Fruit fly (Drosophila melanogaster) whole organism, embryonic: ENCODE results near the gene CG13838.
A peak's percentile ranks its signal among the peaks of the same experiment; 100 is the strongest.

Source experiments
- BEAF-32 ChIP-seq: fragments of 200-800 bp; sonication (Bioruptor generic); optimal IDR thresholded peaks from 3 replicates; lab custom pipeline; 2017; ENCODE audit warnings: missing biosample characterization, missing genetic modification characterization, mild to moderate bottlenecking, moderate library complexity, missing genetic modification reagents
- CG10321 ChIP-seq: fragments of 200-800 bp; sonication (Bioruptor generic); IDR thresholded peaks from 2 replicates; pipeline ENCODE4 v1.3.6; 2022; ENCODE audit warnings: missing biosample characterization, missing genetic modification characterization
- CG10366 ChIP-seq: fragments of 200-800 bp; sonication (Bioruptor generic); IDR thresholded peaks from 2 replicates; pipeline ENCODE4 v1.3.6; 2022; ENCODE audit warnings: missing biosample characterization, missing genetic modification characterization
- CG12219 ChIP-seq: fragments of 200-800 bp; sonication (Bioruptor generic); optimal IDR thresholded peaks from 3 replicates; lab custom pipeline; 2018; ENCODE audit warnings: missing biosample characterization, mild to moderate bottlenecking, missing genetic modification characterization
- CG1233 ChIP-seq: fragments of 200-800 bp; sonication (Bioruptor generic); optimal IDR thresholded peaks from 4 replicates; lab custom pipeline; 2018; ENCODE audit warnings: missing biosample characterization, mild to moderate bottlenecking, missing genetic modification characterization
- CG13296 ChIP-seq: fragments of 200-800 bp; sonication (Bioruptor generic); optimal IDR thresholded peaks from 3 replicates; lab custom pipeline; 2018; ENCODE audit warnings: missing biosample characterization, mild to moderate bottlenecking, missing genetic modification characterization
- CG14667 ChIP-seq: fragments of 200-800 bp; sonication (Bioruptor generic); IDR thresholded peaks from 2 replicates; pipeline ENCODE4 v1.3.6; 2022; ENCODE audit warnings: missing biosample characterization, missing genetic modification characterization
- CG14710 ChIP-seq: fragments of 200-800 bp; sonication (Bioruptor generic); optimal IDR thresholded peaks from 3 replicates; lab custom pipeline; 2019; ENCODE audit warnings: missing biosample characterization, mild to moderate bottlenecking, missing genetic modification characterization, moderate library complexity
- CG1529 ChIP-seq: fragments of 200-800 bp; sonication (Bioruptor generic); optimal IDR thresholded peaks from 3 replicates; lab custom pipeline; 2018; ENCODE audit warnings: missing biosample characterization, missing genetic modification characterization
- CG17385 ChIP-seq: fragments of 200-800 bp; sonication (Bioruptor generic); optimal IDR thresholded peaks from 3 replicates; lab custom pipeline; 2018; ENCODE audit warnings: missing biosample characterization, mild to moderate bottlenecking, missing genetic modification characterization
- CG2116 ChIP-seq: fragments of 200-800 bp; sonication (Bioruptor generic); optimal IDR thresholded peaks from 3 replicates; lab custom pipeline; 2018; ENCODE audit warnings: missing biosample characterization, mild to moderate bottlenecking, missing genetic modification characterization
- CG2129 ChIP-seq: fragments of 200-800 bp; sonication (Bioruptor generic); IDR thresholded peaks from 2 replicates; pipeline ENCODE4 v1.3.6; 2022; ENCODE audit warnings: missing biosample characterization, missing genetic modification characterization; ENCODE audit not compliant: partially characterized antibody
- CG2199 ChIP-seq: fragments of 200-800 bp; sonication (Bioruptor generic); IDR thresholded peaks from 3 replicates; pipeline ENCODE4 v1.3.6; 2022; ENCODE audit warnings: missing biosample characterization, missing genetic modification characterization
- CG31388 ChIP-seq: fragments of 200-800 bp; sonication (Bioruptor generic); optimal IDR thresholded peaks from 2 replicates; lab custom pipeline; 2016; ENCODE audit warnings: missing biosample characterization, missing genetic modification characterization
- CG5180 ChIP-seq: fragments of 200-800 bp; sonication (Bioruptor generic); optimal IDR thresholded peaks from 3 replicates; lab custom pipeline; 2017; ENCODE audit warnings: missing biosample characterization, missing genetic modification characterization, mild to moderate bottlenecking, moderate library complexity, missing genetic modification reagents
- CG5245 ChIP-seq: fragments of 200-800 bp; sonication (Bioruptor generic); optimal IDR thresholded peaks from 3 replicates; lab custom pipeline; 2016; ENCODE audit warnings: missing biosample characterization, missing genetic modification characterization
- CG6689 ChIP-seq: fragments of 200-800 bp; sonication (Bioruptor generic); IDR thresholded peaks from 2 replicates; pipeline ENCODE4 v1.3.6; 2022; ENCODE audit warnings: missing biosample characterization, missing genetic modification characterization
- CG6813 ChIP-seq: fragments of 200-800 bp; sonication (Bioruptor generic); optimal IDR thresholded peaks from 2 replicates; lab custom pipeline; 2017; ENCODE audit warnings: missing biosample characterization, missing genetic modification characterization, mild to moderate bottlenecking, moderate library complexity, missing genetic modification reagents
- CG7357 ChIP-seq: fragments of 200-800 bp; sonication (Bioruptor generic); IDR thresholded peaks from 3 replicates; pipeline ENCODE4 v1.3.6; 2022; ENCODE audit warnings: missing biosample characterization, missing genetic modification characterization
- Dfd ChIP-seq, 2 experiments: fragments of >200 bp; optimal IDR thresholded peaks; 2 replicates each; lab custom pipeline; 2017; ENCODE audit warnings: missing biosample characterization in 2 of 2, missing genetic modification characterization in 2 of 2
- Dip3 ChIP-seq: fragments of 200-800 bp; sonication (Bioruptor generic); optimal IDR thresholded peaks from 3 replicates; lab custom pipeline; 2016; ENCODE audit warnings: missing biosample characterization, missing genetic modification characterization
- Ets97D ChIP-seq: fragments of 200-800 bp; sonication (Bioruptor generic); optimal IDR thresholded peaks from 3 replicates; lab custom pipeline; 2016; ENCODE audit warnings: missing biosample characterization, missing genetic modification characterization
- Gsc ChIP-seq: fragments of 200-800 bp; sonication (Bioruptor generic); IDR thresholded peaks from 2 replicates; pipeline ENCODE4 v1.3.6; 2022; ENCODE audit warnings: missing biosample characterization, missing genetic modification characterization
- Lhr ChIP-seq: fragments of 200-800 bp; sonication (Bioruptor generic); optimal IDR thresholded peaks from 3 replicates; lab custom pipeline; 2017; ENCODE audit warnings: mild to moderate bottlenecking, missing biosample characterization, missing genetic modification reagents, missing genetic modification characterization
- Lpt ChIP-seq: fragments of >200 bp; optimal IDR thresholded peaks from 2 replicates; lab custom pipeline; 2018; ENCODE audit warnings: missing biosample characterization, missing genetic modification characterization
- MTF-1 ChIP-seq: fragments of 200-800 bp; sonication (Bioruptor generic); optimal IDR thresholded peaks from 2 replicates; lab custom pipeline; 2018; ENCODE audit warnings: missing biosample characterization, mild to moderate bottlenecking, missing genetic modification characterization, borderline replicate concordance
- Max ChIP-seq: fragments of 200-800 bp; sonication (Bioruptor generic); optimal IDR thresholded peaks from 2 replicates; lab custom pipeline; 2016; ENCODE audit warnings: missing biosample characterization, mild to moderate bottlenecking, missing genetic modification characterization
- Ptx1 ChIP-seq: fragments of 200-800 bp; sonication (Bioruptor generic); IDR thresholded peaks from 2 replicates; pipeline ENCODE4 v1.3.6; 2022; ENCODE audit warnings: missing biosample characterization, missing genetic modification characterization
- Taf1 ChIP-seq: fragments of 200-800 bp; sonication (Bioruptor generic); IDR thresholded peaks from 2 replicates; pipeline ENCODE4 v1.3.6; 2022; ENCODE audit warnings: missing biosample characterization, missing genetic modification characterization
- Trl ChIP-seq, 3 experiments: fragments of >200 bp in 2 of 3; fragments of 200-800 bp in 1 of 3; sonication (Bioruptor generic) in 1 of 3; optimal IDR thresholded peaks; 2 replicates in 1 of 3; 3 replicates in 2 of 3; lab custom pipeline; 2016 to 2017; ENCODE audit warnings: missing biosample characterization in 1 of 3, missing genetic modification characterization in 1 of 3
- Usf ChIP-seq: fragments of 200-800 bp; sonication (Bioruptor generic); optimal IDR thresholded peaks from 2 replicates; lab custom pipeline; 2017; ENCODE audit warnings: missing genotype, missing biosample characterization, missing genetic modification characterization
- al ChIP-seq: fragments of 200-800 bp; sonication (Bioruptor generic); IDR thresholded peaks from 2 replicates; pipeline ENCODE4 v1.3.6; 2022; ENCODE audit warnings: missing biosample characterization, missing genetic modification characterization
- ara ChIP-seq: fragments of 200-800 bp; sonication (Bioruptor generic); IDR thresholded peaks from 2 replicates; pipeline ENCODE4 v1.3.6; 2022; ENCODE audit warnings: missing biosample characterization, missing genetic modification characterization
- bowl ChIP-seq: fragments of 200-800 bp; sonication (Bioruptor generic); IDR thresholded peaks from 2 replicates; pipeline ENCODE4 v1.3.6; 2022; ENCODE audit warnings: missing biosample characterization, missing genetic modification characterization
- cad ChIP-seq: fragments of >200 bp; optimal IDR thresholded peaks from 2 replicates; lab custom pipeline; 2017; ENCODE audit warnings: missing biosample characterization, missing genetic modification characterization
- corto ChIP-seq: fragments of 200-800 bp; sonication (Bioruptor generic); optimal IDR thresholded peaks from 2 replicates; lab custom pipeline; 2016; ENCODE audit warnings: missing biosample characterization, mild to moderate bottlenecking, missing genetic modification characterization, moderate library complexity
- dpn ChIP-seq, 2 experiments: fragments of 200-800 bp; sonication (Bioruptor generic); optimal IDR thresholded peaks; 3 replicates each; lab custom pipeline; 2016; ENCODE audit warnings: missing biosample characterization in 2 of 2, missing genetic modification characterization in 2 of 2
- esg ChIP-seq: fragments of 200-800 bp; sonication (Bioruptor generic); conservative IDR thresholded peaks from 2 replicates; pipeline ENCODE4 v1.3.6; 2022; ENCODE audit warnings: missing biosample characterization, missing genetic modification characterization
- eyg ChIP-seq: fragments of 200-800 bp; sonication (Bioruptor generic); optimal IDR thresholded peaks from 3 replicates; lab custom pipeline; 2016; ENCODE audit warnings: missing biosample characterization, missing genetic modification characterization
- h ChIP-seq: fragments of >200 bp; optimal IDR thresholded peaks from 2 replicates; lab custom pipeline; 2017
- hb ChIP-seq: fragments of 200-800 bp; sonication (Bioruptor generic); IDR thresholded peaks from 3 replicates; pipeline ENCODE4 v1.3.6; 2022; ENCODE audit warnings: missing biosample characterization, missing genetic modification characterization; ENCODE audit not compliant: partially characterized antibody
- jigr1 ChIP-seq: fragments of 200-800 bp; sonication (Bioruptor generic); IDR thresholded peaks from 3 replicates; pipeline ENCODE4 v1.3.6; 2022; ENCODE audit warnings: missing biosample characterization, missing genetic modification characterization
- lov ChIP-seq, 2 experiments: fragments of 200-800 bp in 1 of 2; fragments of >200 bp in 1 of 2; sonication (Bioruptor generic) in 1 of 2; IDR thresholded peaks in 1 of 2; optimal IDR thresholded peaks in 1 of 2; 2 replicates in 1 of 2; 3 replicates in 1 of 2; pipeline versions ENCODE4 v1.3.6 to Lab custom; 2017 to 2022; ENCODE audit warnings: missing biosample characterization in 1 of 2, missing genetic modification characterization in 1 of 2
- mam ChIP-seq: fragments of 200-800 bp; sonication (Bioruptor generic); optimal IDR thresholded peaks from 3 replicates; lab custom pipeline; 2016; ENCODE audit warnings: missing biosample characterization, missing genetic modification characterization
- mirr ChIP-seq: fragments of 200-800 bp; sonication (Bioruptor generic); optimal IDR thresholded peaks from 3 replicates; lab custom pipeline; 2018; ENCODE audit warnings: missing biosample characterization, mild to moderate bottlenecking, missing genetic modification characterization
- odd ChIP-seq: fragments of 200-800 bp; sonication (Bioruptor generic); optimal IDR thresholded peaks from 2 replicates; lab custom pipeline; 2017; ENCODE audit warnings: missing biosample characterization, mild to moderate bottlenecking, missing genetic modification characterization
- slp2 ChIP-seq: fragments of 200-800 bp; sonication (Bioruptor generic); optimal IDR thresholded peaks from 2 replicates; lab custom pipeline; 2016; ENCODE audit warnings: missing biosample characterization, missing genetic modification characterization
- sob ChIP-seq: fragments of 200-800 bp; sonication (Bioruptor generic); IDR thresholded peaks from 2 replicates; pipeline ENCODE4 v1.3.6; 2022; ENCODE audit warnings: missing biosample characterization, missing genetic modification characterization
- sug ChIP-seq: fragments of 200-800 bp; optimal IDR thresholded peaks from 2 replicates; lab custom pipeline; 2019; ENCODE audit warnings: missing biosample characterization, mild to moderate bottlenecking, missing genetic modification characterization, moderate library complexity
- unc-4 ChIP-seq: fragments of 200-800 bp; sonication (Bioruptor generic); IDR thresholded peaks from 2 replicates; pipeline ENCODE4 v1.3.6; 2022; ENCODE audit warnings: missing biosample characterization, missing genetic modification characterization; ENCODE audit not compliant: partially characterized antibody

The CG13838 gene

DNA sequence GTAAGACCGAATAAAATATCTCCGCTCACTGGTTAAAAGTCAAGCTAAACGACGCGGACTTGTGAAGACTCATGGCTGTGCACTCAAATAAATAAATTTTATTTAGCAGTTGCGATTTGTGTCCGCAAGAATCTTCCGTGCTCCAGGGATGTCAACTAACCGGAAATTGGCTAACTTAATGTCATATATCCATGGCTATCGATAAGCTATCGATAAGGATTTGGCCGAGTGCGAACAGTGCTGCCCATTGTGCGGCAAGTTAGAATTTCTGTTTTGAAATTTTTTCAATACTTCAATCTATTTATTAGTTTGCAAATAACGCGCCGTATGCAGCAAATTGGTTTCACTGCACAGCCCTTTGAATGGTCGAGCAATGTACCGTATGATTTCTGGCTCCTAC, 11.9 kb downstream of the CG13838 start, which contains the start of gene p53 (continued):
- peak; percentile 57 for TF ChIP-seq sug (tag; lab: Kevin White, UChicago)
- peak; percentile 68 for TF ChIP-seq Ptx1
- no peak for TF ChIP-seq jigr1 (GFP tag; lab: Robert Waterston, UW)
- TF ChIP-seq hb (GFP tag; lab: Robert Waterston, UW), result peak; percentile 75; the same call in 2 of the 3 replicates
- no peak for TF ChIP-seq Dfd (GFP tag; optimal IDR thresholded peaks at IDR 0.05; lab: Kevin White, UChicago)
- TF ChIP-seq CG10321, result peak; percentile 46; the same call in 1 of the 2 replicates
- TF ChIP-seq CG2199 (GFP tag; lab: Robert Waterston, UW), result 0 out of 3 replicates have a peak, but pooled peaks have one; percentile 64
- TF ChIP-seq corto (GFP tag; lab: Kevin White, UChicago), result no peak
- TF ChIP-seq odd, result peak; percentile 74
- no peak for TF ChIP-seq h (lab: Kevin White, UChicago)
- TF ChIP-seq mirr (GFP tag; lab: Kevin White, UChicago), result peak; percentile 73
- no peak for TF ChIP-seq CG31388
- TF ChIP-seq CG13296 (GFP tag; lab: Kevin White, UChicago), result peak; percentile 76
- TF ChIP-seq dpn (GFP tag; optimal IDR thresholded peaks at IDR 0.05; lab: Kevin White, UChicago), result peak; percentile 50 to 82
- TF ChIP-seq bowl (GFP tag; lab: Robert Waterston, UW), result no peak
- TF ChIP-seq ara (GFP tag; lab: Robert Waterston, UW), result peak; percentile 54; the same call in 1 of the 2 replicates
- TF ChIP-seq CG1233, result peak; percentile 84
- TF ChIP-seq lov (optimal IDR thresholded peaks at IDR 0.05; lab: Kevin White, UChicago), result no peak
- TF ChIP-seq lov (GFP tag; IDR thresholded peaks at IDR 0.05; lab: Robert Waterston, UW), result peak; percentile 84; the same call in 2 of the 3 replicates
- peak; percentile 73 for TF ChIP-seq CG14710 (tag; lab: Kevin White, UChicago)
- peak; percentile 74 for TF ChIP-seq CG12219 (GFP tag; lab: Kevin White, UChicago)
- peak; percentile 21 for TF ChIP-seq Usf (GFP tag; lab: Kevin White, UChicago)
- TF ChIP-seq CG17385 (GFP tag; lab: Kevin White, UChicago), result peak; percentile 72
- TF ChIP-seq Taf1 (GFP tag; lab: Robert Waterston, UW), result no peak
- TF ChIP-seq Dip3 (GFP tag; lab: Kevin White, UChicago), result peak; percentile 72
- TF ChIP-seq CG6813, result peak; percentile 71
- TF ChIP-seq Lpt (GFP tag; lab: Kevin White, UChicago), result no peak
- peak; percentile 80 for TF ChIP-seq sob (GFP tag; lab: Robert Waterston, UW)
- TF ChIP-seq CG7357 (GFP tag; lab: Robert Waterston, UW), result no peak
- TF ChIP-seq unc-4 (GFP tag; lab: Robert Waterston, UW), result peak; percentile 76
- TF ChIP-seq mam (GFP tag; lab: Kevin White, UChicago), result peak; percentile 67
- TF ChIP-seq Trl (optimal IDR thresholded peaks at IDR 0.05; lab: Kevin White, UChicago), result no peak
- peak; percentile 75 for TF ChIP-seq Trl (GFP tag; optimal IDR thresholded peaks at IDR 0.05; lab: Kevin White, UChicago)
- TF ChIP-seq CG6689, result 0 out of 2 replicates have a peak, but pooled peaks have one; percentile 41
- TF ChIP-seq CG10366 (GFP tag; lab: Robert Waterston, UW), result peak; percentile 60
- TF ChIP-seq cad (GFP tag; lab: Kevin White, UChicago), result no peak
- 0 out of 2 replicates have a peak, but pooled peaks have one; percentile 8 for TF ChIP-seq CG14667
- TF ChIP-seq MTF-1 (GFP tag; lab: Kevin White, UChicago), result peak; percentile 86
- TF ChIP-seq Ets97D (GFP tag; lab: Kevin White, UChicago), result peak; percentile 99
- TF ChIP-seq slp2, result peak; percentile 64
- TF ChIP-seq CG2129, result no peak; the same call in 1 of the 2 replicates
- TF ChIP-seq CG1529 (GFP tag; lab: Kevin White, UChicago), result peak; percentile 60
- TF ChIP-seq BEAF-32 (GFP tag; lab: Kevin White, UChicago), result peak; percentile 79
- peak; percentile 51 for TF ChIP-seq CG5180
- 0 out of 2 replicates have a peak, but pooled peaks have one; percentile 40 for TF ChIP-seq al (GFP tag; lab: Robert Waterston, UW)
- peak; percentile 68 for TF ChIP-seq eyg (GFP tag; lab: Kevin White, UChicago)
- TF ChIP-seq CG2116 (GFP tag; lab: Kevin White, UChicago), result peak; percentile 84
- no peak for TF ChIP-seq Gsc (GFP tag; lab: Robert Waterston, UW)
- no peak for TF ChIP-seq esg (GFP tag; lab: Robert Waterston, UW)
- TF ChIP-seq CG5245 (GFP tag; lab: Kevin White, UChicago), result peak; percentile 54
- peak; percentile 70 for TF ChIP-seq Max (GFP tag; lab: Kevin White, UChicago)
- TF ChIP-seq Lhr (GFP tag; lab: Kevin White, UChicago), result peak; percentile 63
